Fruit fly (Drosophila melanogaster) S2 (cell line): Measurements from ENCODE around the gene Crtc.

Experiments
- CG8478 ChIP-seq: fragments of >200 bp; optimal IDR thresholded peaks from 2 replicates; lab custom pipeline; 2018
- CTCF ChIP-seq, 2 experiments: fragments of >200 bp; optimal IDR thresholded peaks; 2 replicates each; lab custom pipeline; 2018

dm6 chr3L:17663647-17664046 is 5.4 kb downstream of the Crtc start:
- TF ChIP-seq CG8478 (lab: Kevin White, UChicago): no peak
- TF ChIP-seq CTCF (optimal IDR thresholded peaks at IDR 0.05; lab: Kevin White, UChicago): no peak
